Worm (Caenorhabditis elegans) whole organism, L4/young adult: ENCODE measurements around the gene srv-24.

ENCODE experiments used
- dao-5 ChIP-seq: sonication (generic microtip); optimal IDR thresholded peaks from 2 replicates; lab custom pipeline; 2016; ENCODE audit warnings: missing genotype, missing genetic modification characterization, moderate library complexity, missing compliant biosample characterization
- him-1 ChIP-seq: sonication (generic microtip); optimal IDR thresholded peaks from 2 replicates; lab custom pipeline; 2016; ENCODE audit warnings: missing genotype, missing genetic modification reagents, missing genetic modification characterization, missing compliant biosample characterization

DNA sequence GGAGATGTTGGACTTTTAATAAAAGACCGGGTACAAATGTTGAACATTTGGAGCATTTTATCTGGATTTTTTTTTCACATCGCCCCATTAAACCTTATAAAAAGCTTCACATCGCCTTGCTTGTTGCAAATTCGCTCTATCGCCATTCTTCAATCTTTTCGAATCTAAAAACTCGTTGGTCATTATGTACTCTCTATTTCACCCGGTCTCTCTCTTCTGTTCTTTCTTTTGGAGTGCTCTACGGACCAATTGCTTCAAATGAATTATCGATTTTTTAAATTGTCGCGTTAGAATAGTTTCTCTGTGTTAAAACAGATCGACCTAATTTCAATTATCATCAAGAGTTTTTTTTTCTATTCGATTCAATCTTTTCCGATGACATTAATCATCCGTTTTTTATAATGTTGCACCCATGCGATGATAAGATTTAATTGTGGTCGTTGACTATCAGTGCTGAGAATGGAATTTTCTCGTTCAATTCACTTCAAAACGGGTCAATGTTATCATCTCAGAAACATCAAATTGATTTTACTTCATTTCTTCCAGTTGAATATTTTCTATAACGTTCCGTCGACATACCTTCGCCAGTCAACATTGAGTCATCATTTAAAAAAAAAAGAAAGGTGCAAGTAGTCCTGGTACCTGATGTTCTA lies 36.8 kb upstream of the srv-24 start:
- TF ChIP-seq him-1 (no peak), dao-5 (tag; lab: Kevin White, UChicago) (no peak)
